Fruit fly (Drosophila melanogaster): ENCODE data around the gene tko.
A peak's percentile ranks its signal among the peaks of the same experiment; 100 is the strongest.

tko gene

dm6 chrX:2465687-2466086 is 21.9 kb upstream of the tko start (continued):
- peak; percentile 17 for TF ChIP-seq pros (GFP tag; optimal IDR thresholded peaks at IDR 0.05)

dm6 chrX:2464189-2464588 is 20.4 kb upstream of the tko start:
- peak; percentile 26 for TF ChIP-seq phol (tag; optimal IDR thresholded peaks at IDR 0.05)
- TF ChIP-seq dmrt99B (tag; optimal IDR thresholded peaks at IDR 0.05), result peak; percentile 5
- no peak for TF ChIP-seq dati (GFP tag; IDR thresholded peaks at IDR 0.05)
- TF ChIP-seq Xrp1 (GFP tag; IDR thresholded peaks at IDR 0.05), result 0 out of 2 replicates have a peak, but pooled peaks have one; percentile 10
- TF ChIP-seq Oli (tag; optimal IDR thresholded peaks at IDR 0.05), result peak; percentile 21
- TF ChIP-seq ci (GFP tag; IDR thresholded peaks at IDR 0.05), result peak; percentile 19; the same call in 1 of the 3 replicates
- TF ChIP-seq lola (GFP tag; optimal IDR thresholded peaks at IDR 0.05), result peak in 1 of 3 experiments; percentile 14
- 0 out of 3 replicates have a peak, but pooled peaks have one; percentile 28 for TF ChIP-seq z (GFP tag; IDR thresholded peaks at IDR 0.05)
- no peak for TF ChIP-seq bcd (GFP tag; optimal IDR thresholded peaks at IDR 0.05)
- peak; percentile 3 for TF ChIP-seq Blimp-1 (GFP tag; optimal IDR thresholded peaks at IDR 0.05)
- no peak for TF ChIP-seq MTF-1 (GFP tag; optimal IDR thresholded peaks at IDR 0.05; ENCODE audit: borderline replicate concordance)
- 0 out of 2 replicates have a peak, but pooled peaks have one; percentile 14 for TF ChIP-seq CG31441 (GFP tag; IDR thresholded peaks at IDR 0.05)
- TF ChIP-seq bsh (GFP tag; optimal IDR thresholded peaks at IDR 0.05), result peak in 1 of 2 experiments; percentile 33
- peak; percentile 33 for TF ChIP-seq Sox102F (GFP tag; optimal IDR thresholded peaks at IDR 0.05)
- TF ChIP-seq sob (GFP tag; IDR thresholded peaks at IDR 0.05), result no peak
- peak; percentile 4 for TF ChIP-seq CoRest (tag; optimal IDR thresholded peaks at IDR 0.05)
- peak; percentile 22 for TF ChIP-seq ATbp (GFP tag; optimal IDR thresholded peaks at IDR 0.05)
- peak; percentile 26 for TF ChIP-seq CG10979 (tag; optimal IDR thresholded peaks at IDR 0.05)
- peak; percentile 7 for TF ChIP-seq Ets65A (GFP tag)
- no peak for TF ChIP-seq CG2129 (GFP tag; IDR thresholded peaks at IDR 0.05; ENCODE audit: partially characterized antibody)
- peak; percentile 42 for TF ChIP-seq D19B (GFP tag; optimal IDR thresholded peaks at IDR 0.05)
- TF ChIP-seq CG11247 (GFP tag; IDR thresholded peaks at IDR 0.05), result no peak
- TF ChIP-seq eve (GFP tag; optimal IDR thresholded peaks at IDR 0.05), result peak in 1 of 2 experiments; percentile 42
- TF ChIP-seq CG11504 (tag; optimal IDR thresholded peaks at IDR 0.05), result peak; percentile 28
- TF ChIP-seq CG18262 (tag; optimal IDR thresholded peaks at IDR 0.05), result peak; percentile 20
- TF ChIP-seq CG17328 (GFP tag; IDR thresholded peaks at IDR 0.05), result no peak
- TF ChIP-seq gcm (GFP tag; optimal IDR thresholded peaks at IDR 0.05), result no peak
- TF ChIP-seq tap (tag; optimal IDR thresholded peaks at IDR 0.05), result no peak
- no peak for TF ChIP-seq repo (GFP tag; optimal IDR thresholded peaks at IDR 0.05)
- no peak for TF ChIP-seq jigr1 (GFP tag; IDR thresholded peaks at IDR 0.05)
- peak in 1 of 2 experiments; percentile 1 for TF ChIP-seq chif (GFP tag; optimal IDR thresholded peaks at IDR 0.05)
- peak; percentile 31 for TF ChIP-seq gem (tag; optimal IDR thresholded peaks at IDR 0.05)
- TF ChIP-seq CG2712 (tag; optimal IDR thresholded peaks at IDR 0.05), result peak; percentile 35
- peak; percentile 42 for TF ChIP-seq CG1603 (tag; optimal IDR thresholded peaks at IDR 0.05)
- peak; percentile 24 for TF ChIP-seq nmo (GFP tag; optimal IDR thresholded peaks at IDR 0.05)
- peak; percentile 17 for TF ChIP-seq CG7839 (tag; optimal IDR thresholded peaks at IDR 0.05)
- TF ChIP-seq Kr (GFP tag; optimal IDR thresholded peaks at IDR 0.05), result no peak
- no peak for TF ChIP-seq CG17912 (GFP tag; optimal IDR thresholded peaks at IDR 0.05)
